Worm (Caenorhabditis elegans) whole organism, L4/young adult: ENCODE results near the gene srxa-15.

Experiments
- W03F9.2 ChIP-seq: fragments of 150-350 bp; optimal IDR thresholded peaks from 2 replicates; lab custom pipeline; 2014; ENCODE audit warnings: missing biosample characterization, missing genetic modification characterization
- dao-5 ChIP-seq: sonication (generic microtip); optimal IDR thresholded peaks from 2 replicates; lab custom pipeline; 2016; ENCODE audit warnings: missing genotype, missing genetic modification characterization, moderate library complexity, missing compliant biosample characterization
- him-1 ChIP-seq: sonication (generic microtip); optimal IDR thresholded peaks from 2 replicates; lab custom pipeline; 2016; ENCODE audit warnings: missing genotype, missing genetic modification reagents, missing genetic modification characterization, missing compliant biosample characterization

The srxa-15 gene

DNA sequence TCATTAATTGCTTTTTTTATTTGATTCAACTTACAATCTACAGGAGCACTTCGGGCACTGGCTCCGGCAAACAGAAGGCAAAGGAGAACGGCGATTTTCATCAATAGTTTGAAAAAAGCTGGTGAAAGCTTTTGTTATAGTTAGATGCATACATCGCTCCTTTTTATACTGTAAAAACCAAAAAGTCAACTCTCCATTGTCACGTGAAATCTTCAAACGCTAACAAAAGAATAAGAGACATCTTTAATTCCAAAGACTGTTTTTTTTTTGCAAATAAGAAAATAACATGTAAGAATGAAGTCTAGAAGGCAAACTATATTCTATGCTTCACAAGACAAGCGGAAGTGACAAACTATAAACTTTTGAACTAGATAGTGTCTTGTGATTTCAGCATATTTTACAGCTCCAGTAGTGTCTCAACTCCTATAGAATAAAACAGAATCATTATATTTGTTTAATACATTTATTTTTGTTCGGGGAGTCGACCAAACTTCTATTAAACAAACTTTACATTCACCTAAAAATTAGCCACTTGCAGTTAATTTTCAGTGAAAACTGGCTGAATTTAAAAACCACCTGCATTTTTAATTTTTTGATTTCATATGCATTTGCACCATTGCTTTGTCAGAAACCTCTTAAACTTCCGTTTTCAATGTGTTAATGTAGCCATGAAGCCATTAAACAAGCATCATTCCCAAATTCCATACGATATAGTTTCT is 15.8 kb upstream of the srxa-15 start, which contains the start of the genes F46B3.9 and srz-18:
TSS of gene F46B3.9 (minus strand) at position 101 of the 719 bp plus-strand sequence.
TSS of gene srz-18 (plus strand) at position 669 of the 719 bp plus-strand sequence.
- TF ChIP-seq him-1 (tag; lab: Kevin White, UChicago) (no peak), W03F9.2 (tag; lab: Kevin White, UChicago) (no peak)

ce11 chrV:20631255-20631654 is 10.7 kb upstream of the srxa-15 start, which contains the start of gene F46B3.14:
F46B3.14 (minus strand) TSS chrV:20631355.
- TF ChIP-seq dao-5: no peak
- no peak for TF ChIP-seq W03F9.2 (tag; lab: Kevin White, UChicago)
- TF ChIP-seq him-1 (tag; lab: Kevin White, UChicago): no peak

DNA sequence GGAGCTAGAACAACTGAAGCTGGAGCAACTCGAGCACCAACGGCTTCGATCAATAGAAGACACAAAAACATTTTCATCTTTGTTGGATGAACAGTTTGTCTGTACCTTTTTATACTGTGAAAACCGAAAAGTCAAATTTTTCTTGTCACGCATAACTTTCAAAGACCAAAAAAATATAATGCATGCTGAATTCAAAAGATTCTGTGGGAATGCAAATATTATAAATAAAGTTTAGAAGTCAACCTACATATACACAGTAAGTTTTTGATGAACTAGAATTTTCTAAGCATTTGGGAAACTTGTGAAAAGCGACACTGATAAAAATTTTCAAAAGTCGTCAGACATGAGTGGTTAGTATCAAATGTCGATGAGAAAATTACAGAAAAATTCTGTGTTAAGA is 8.4 kb upstream of the srxa-15 start, which contains the start of gene F46B3.15:
TSS of gene F46B3.15 (minus strand) at position 101 of the 400 bp plus-strand sequence.
- TF ChIP-seq dao-5 (no peak), W03F9.2 (tag; lab: Kevin White, UChicago) (no peak), him-1 (tag; lab: Kevin White, UChicago) (no peak)

DNA sequence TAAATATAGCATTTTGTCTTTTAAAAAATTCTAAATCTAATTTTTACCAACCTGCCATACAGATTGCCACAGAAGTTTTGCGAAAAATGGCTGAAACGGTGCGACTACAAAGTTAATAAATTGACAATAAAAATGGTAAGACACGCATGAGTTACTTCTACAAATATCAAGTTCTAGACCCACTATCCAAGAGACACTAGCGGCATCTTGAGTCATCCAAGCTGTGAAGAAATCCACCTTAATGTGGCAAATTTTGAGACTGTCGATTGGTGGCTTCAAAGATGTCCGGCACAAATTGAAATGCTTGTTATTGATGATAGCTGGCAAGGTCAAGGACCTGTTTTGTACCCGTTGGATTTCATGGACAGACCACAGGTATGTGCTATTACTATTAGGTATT is 7.7 kb upstream of the srxa-15 start, which contains the start of gene F46B3.16:
TSS of gene F46B3.16 (plus strand) at position 301 of the 400 bp plus-strand sequence.
- no peak for TF ChIP-seq dao-5
- TF ChIP-seq W03F9.2 (tag; lab: Kevin White, UChicago): no peak
- no peak for TF ChIP-seq him-1 (tag; lab: Kevin White, UChicago)

DNA sequence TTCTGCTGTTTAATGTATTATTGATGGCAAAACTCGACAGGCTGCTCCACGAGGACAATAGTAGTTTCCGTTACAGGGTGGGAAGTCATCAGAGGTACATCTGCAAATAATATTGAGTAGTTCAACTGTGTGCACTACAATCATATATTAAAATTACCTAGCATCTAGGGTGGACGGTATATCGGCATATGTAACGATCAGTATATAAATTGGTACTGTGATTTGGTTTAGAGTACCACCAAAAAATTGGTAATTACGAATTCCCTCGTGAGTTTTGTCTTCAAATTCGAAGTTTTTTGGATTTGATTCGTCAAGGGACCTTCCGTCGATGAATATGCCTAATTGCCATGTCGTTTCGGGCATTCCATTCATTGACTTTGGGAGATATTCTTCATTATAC is 5.1 kb upstream of the srxa-15 start, which contains the start of gene ttr-13:
TSS of gene ttr-13 (minus strand) at position 101 of the 400 bp plus-strand sequence.
- TF ChIP-seq dao-5: no peak

- TF ChIP-seq him-1 (tag; lab: Kevin White, UChicago) (no peak), dao-5 (no peak), W03F9.2 (tag; lab: Kevin White, UChicago) (no peak)
These were observed 3.7 kb upstream of the srxa-15 start, which contains the start of gene Y44A6B.3 for ce11 chrV:20638344-20638743. Y44A6B.3 (minus strand) TSS chrV:20638444.

- TF ChIP-seq dao-5 (no peak), W03F9.2 (tag; lab: Kevin White, UChicago) (no peak), him-1 (tag; lab: Kevin White, UChicago) (no peak)
These were observed 2.7 kb upstream of the srxa-15 start, which contains the start of gene srxa-14 for ce11 chrV:20639294-20639693. srxa-14 (plus strand) TSS chrV:20639594.

- no peak for TF ChIP-seq dao-5
- TF ChIP-seq him-1 (tag; lab: Kevin White, UChicago): no peak
- TF ChIP-seq W03F9.2 (tag; lab: Kevin White, UChicago): no peak
These were observed 3.5 kb downstream of the srxa-15 start for ce11 chrV:20645479-20645878.

DNA sequence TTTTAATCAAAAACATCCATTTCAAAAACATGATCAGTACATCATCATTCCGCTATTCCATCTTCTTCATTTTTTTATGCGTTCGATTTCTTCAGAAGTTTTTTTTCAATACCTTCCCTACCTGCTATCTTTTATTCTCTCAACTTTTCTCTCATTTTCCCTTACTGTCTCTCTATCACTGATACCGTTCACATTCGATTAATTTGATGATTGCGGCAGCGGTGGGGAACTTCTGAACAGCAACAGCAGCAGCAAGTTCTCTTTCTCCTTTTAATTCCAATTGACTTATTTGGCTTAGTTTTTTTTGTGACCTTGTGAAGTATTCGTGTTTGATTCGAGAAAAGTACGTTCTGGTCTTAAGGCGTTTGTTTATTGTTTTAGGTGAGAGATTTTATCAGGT is 6.9 kb downstream of the srxa-15 start:
- TF ChIP-seq W03F9.2 (tag; lab: Kevin White, UChicago) (no peak), dao-5 (no peak), him-1 (tag; lab: Kevin White, UChicago) (no peak)

ce11 chrV:20651923-20652322 is 9.9 kb downstream of the srxa-15 start:
- no peak for TF ChIP-seq dao-5
- TF ChIP-seq W03F9.2 (tag; lab: Kevin White, UChicago): no peak
- no peak for TF ChIP-seq him-1 (tag; lab: Kevin White, UChicago)

DNA sequence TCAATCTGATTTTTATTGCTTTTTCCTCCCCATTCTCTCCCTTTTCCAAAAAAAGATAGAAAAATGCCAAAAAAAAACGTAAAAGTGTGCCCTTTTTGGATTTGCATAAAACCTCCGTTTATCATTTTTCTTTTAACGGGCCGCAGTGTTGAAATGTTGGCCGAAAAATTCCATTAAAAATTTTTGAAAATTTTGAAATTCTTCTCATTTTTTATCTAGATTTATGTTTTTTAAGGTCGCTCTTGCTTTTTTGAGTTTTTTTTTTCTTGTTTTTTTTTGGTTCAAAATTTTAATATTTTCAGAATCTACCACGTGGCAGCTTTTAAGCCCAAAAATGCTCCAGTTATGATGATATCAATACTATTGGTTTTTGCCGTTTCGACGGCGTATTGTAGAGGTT is 12.4 kb downstream of the srxa-15 start, which contains the start of gene mnr-1:
TSS of gene mnr-1 (plus strand) at position 301 of the 400 bp plus-strand sequence.
- TF ChIP-seq dao-5: no peak
- no peak for TF ChIP-seq him-1 (tag; lab: Kevin White, UChicago)
- TF ChIP-seq W03F9.2 (tag; lab: Kevin White, UChicago): no peak

ce11 chrV:20655174-20655573 is 13.2 kb downstream of the srxa-15 start:
- TF ChIP-seq W03F9.2 (tag; lab: Kevin White, UChicago) (no peak), dao-5 (no peak), him-1 (tag; lab: Kevin White, UChicago) (no peak)

- no peak for TF ChIP-seq dao-5
- TF ChIP-seq W03F9.2 (tag; lab: Kevin White, UChicago): no peak
- TF ChIP-seq him-1 (tag; lab: Kevin White, UChicago): no peak
These were observed 14.6 kb downstream of the srxa-15 start for ce11 chrV:20656626-20657025.

- TF ChIP-seq dao-5: no peak
- no peak for TF ChIP-seq W03F9.2 (tag; lab: Kevin White, UChicago)
- TF ChIP-seq him-1 (tag; lab: Kevin White, UChicago): no peak
These were observed 18.0 kb downstream of the srxa-15 start, which contains the start of gene W01F3.2 for ce11 chrV:20660025-20660424. W01F3.2 (plus strand) TSS chrV:20660325.
